Fruit fly (Drosophila melanogaster): Measurements from ENCODE around the gene pip.

- no peak for TF ChIP-seq tj (GFP tag; optimal IDR thresholded peaks at IDR 0.05)
- no peak for TF ChIP-seq kay (GFP tag; ENCODE audit: borderline replicate concordance)
- no peak for TF ChIP-seq Mnt (GFP tag; optimal IDR thresholded peaks at IDR 0.05)
- no peak for TF ChIP-seq CG33017 (tag; optimal IDR thresholded peaks at IDR 0.05)
These were observed at the start of gene pip for dm6 chr3L:19337398-19338086.
